Worm (Caenorhabditis elegans): Measurements from ENCODE around the gene srx-88.
A peak's percentile ranks its signal among the peaks of the same experiment; 100 is the strongest.

The srx-88 gene

ce11 chrV:11535504-11536062, 47.7 kb upstream of the srx-88 start:
- TF ChIP-seq php-3 (GFP tag; IDR thresholded peaks at IDR 0.05) (no peak), ZK546.5 (tag; optimal IDR thresholded peaks at IDR 0.05) (no peak), dmd-8 (GFP tag; IDR thresholded peaks at IDR 0.05) (no peak), lin-29 (GFP tag; IDR thresholded peaks at IDR 0.05) (no peak), zfp-2 (tag; optimal IDR thresholded peaks at IDR 0.05) (no peak), pha-4 (GFP tag; IDR thresholded peaks at IDR 0.05) (no peak), pha-4 (tag; optimal IDR thresholded peaks at IDR 0.05) (no peak), R02D3.7 (tag; optimal IDR thresholded peaks at IDR 0.05) (no peak), D1046.2 (GFP tag; IDR thresholded peaks at IDR 0.05) (no peak), nhr-28 (tag; optimal IDR thresholded peaks at IDR 0.05) (peak; percentile 74), lin-13 (GFP tag; optimal IDR thresholded peaks at IDR 0.05) (no peak), nhr-237 (tag; optimal IDR thresholded peaks at IDR 0.05) (no peak), saeg-2 (GFP tag; IDR thresholded peaks at IDR 0.05) (no peak), Y48G9A.11 (GFP tag; IDR thresholded peaks at IDR 0.05) (no peak), hmg-1.1 (GFP tag; IDR thresholded peaks at IDR 0.05) (no peak), Y75B8A.6 (GFP tag; IDR thresholded peaks at IDR 0.05) (no peak), F44E2.7 (GFP tag; IDR thresholded peaks at IDR 0.05) (no peak), nhr-111 (GFP tag; optimal IDR thresholded peaks at IDR 0.05) (no peak), hlh-30 (tag; optimal IDR thresholded peaks at IDR 0.05; ENCODE audit: insufficient read depth) (peak; percentile 27), nhr-42 (GFP tag; IDR thresholded peaks at IDR 0.05) (no peak), ces-1 (GFP tag; optimal IDR thresholded peaks at IDR 0.05) (no peak), mxl-3 (GFP tag; optimal IDR thresholded peaks at IDR 0.05) (no peak), spr-3 (GFP tag; optimal IDR thresholded peaks at IDR 0.05) (no peak), mxl-2 (GFP tag; conservative IDR thresholded peaks at IDR 0.05) (no peak), ZK337.2 (GFP tag; IDR thresholded peaks at IDR 0.05) (no peak), daf-8 (GFP tag; IDR thresholded peaks at IDR 0.05) (no peak), lin-38 (GFP tag; IDR thresholded peaks at IDR 0.05) (no peak), nhr-11 (tag; optimal IDR thresholded peaks at IDR 0.05) (no peak), ctbp-1 (GFP tag; IDR thresholded peaks at IDR 0.05) (no peak), zfp-3 (GFP tag; conservative IDR thresholded peaks at IDR 0.05) (no peak), fos-1 (tag; optimal IDR thresholded peaks at IDR 0.05) (no peak), F49E8.2 (tag; optimal IDR thresholded peaks at IDR 0.05; ENCODE audit: borderline replicate concordance) (no peak), nhr-10 (tag; optimal IDR thresholded peaks at IDR 0.05) (no peak), hlh-11 (tag; optimal IDR thresholded peaks at IDR 0.05) (peak; percentile 85), egl-27 (tag; optimal IDR thresholded peaks at IDR 0.05) (no peak), snpc-1.2 (GFP tag; IDR thresholded peaks at IDR 0.05) (no peak), ceh-82 (tag; optimal IDR thresholded peaks at IDR 0.05) (no peak), daf-19 (GFP tag; conservative IDR thresholded peaks at IDR 0.05) (no peak), spr-1 (tag; optimal IDR thresholded peaks at IDR 0.05) (no peak), pqm-1 (tag; optimal IDR thresholded peaks at IDR 0.05) (peak; percentile 82), unc-39 (tag; optimal IDR thresholded peaks at IDR 0.05) (no peak), mdt-29 (GFP tag; IDR thresholded peaks at IDR 0.05) (no peak), egl-43 (GFP tag; IDR thresholded peaks at IDR 0.05) (peak; percentile 6; the same call in 1 of the 2 replicates), F37D6.2 (tag; optimal IDR thresholded peaks at IDR 0.05) (no peak), nhr-41 (GFP tag; IDR thresholded peaks at IDR 0.05) (no peak), zip-2 (tag; optimal IDR thresholded peaks at IDR 0.05) (no peak), Y5F2A.4 (GFP tag; optimal IDR thresholded peaks at IDR 0.05) (no peak), lsy-2 (tag; optimal IDR thresholded peaks at IDR 0.05) (peak in 1 of 2 experiments; percentile 3), gei-8 (GFP tag; optimal IDR thresholded peaks at IDR 0.05) (no peak), nhr-48 (tag; optimal IDR thresholded peaks at IDR 0.05) (no peak), ama-1 (optimal IDR thresholded peaks at IDR 0.05) (peak; percentile 35), aly-2 (tag; optimal IDR thresholded peaks at IDR 0.05) (no peak), arid-1 (GFP tag; conservative IDR thresholded peaks at IDR 0.05) (no peak)
